Fruit fly (Drosophila melanogaster): ENCODE measurements around the gene LManI.

The LManI gene

dm6 chr2L:10413251-10414127, 43.6 kb downstream of the LManI start, which contains the start of the genes CG5355 and Klp31E (continued):
- peak; percentile 32; the same call in 1 of the 3 replicates for TF ChIP-seq gce (GFP tag; IDR thresholded peaks at IDR 0.05)
- no peak for TF ChIP-seq Optix (GFP tag; IDR thresholded peaks at IDR 0.05)
- peak; percentile 31 for TF ChIP-seq CG3163 (GFP tag; optimal IDR thresholded peaks at IDR 0.05)
- TF ChIP-seq Poxn (GFP tag; IDR thresholded peaks at IDR 0.05): no peak
- no peak for TF ChIP-seq CG31365 (tag; optimal IDR thresholded peaks at IDR 0.05)
- TF ChIP-seq Gsc (GFP tag; IDR thresholded peaks at IDR 0.05): no peak
- TF ChIP-seq CG15601 (tag; optimal IDR thresholded peaks at IDR 0.05): peak; percentile 73
- TF ChIP-seq CG12071 (GFP tag; optimal IDR thresholded peaks at IDR 0.05): no peak
- peak; percentile 14 for TF ChIP-seq CG8359 (GFP tag; optimal IDR thresholded peaks at IDR 0.05; ENCODE audit: borderline replicate concordance)
- no peak for TF ChIP-seq Eip74EF (GFP tag; optimal IDR thresholded peaks at IDR 0.05)
- no peak for TF ChIP-seq CG7372 (GFP tag; IDR thresholded peaks at IDR 0.05)
- TF ChIP-seq dan (GFP tag; IDR thresholded peaks at IDR 0.05): no peak
- no peak for TF ChIP-seq lab (GFP tag; optimal IDR thresholded peaks at IDR 0.05)
- TF ChIP-seq CG15696 (tag; optimal IDR thresholded peaks at IDR 0.05): peak; percentile 70
- TF ChIP-seq CG2875 (GFP tag; optimal IDR thresholded peaks at IDR 0.05): peak; percentile 12
- TF ChIP-seq Fer3 (tag; optimal IDR thresholded peaks at IDR 0.05): peak; percentile 49
- peak; percentile 72 for TF ChIP-seq Ets65A (GFP tag)
- no peak for TF ChIP-seq CG5953 (GFP tag; IDR thresholded peaks at IDR 0.05)
- TF ChIP-seq Trl (optimal IDR thresholded peaks at IDR 0.05): no peak
- no peak for TF ChIP-seq Trl (GFP tag; optimal IDR thresholded peaks at IDR 0.05)
- peak; percentile 81 for TF ChIP-seq CG13775 (GFP tag; optimal IDR thresholded peaks at IDR 0.05)
- no peak for TF ChIP-seq HLH3B (GFP tag; IDR thresholded peaks at IDR 0.05)
- no peak for TF ChIP-seq eyg (GFP tag; optimal IDR thresholded peaks at IDR 0.05)
- no peak for TF ChIP-seq ATbp (GFP tag; optimal IDR thresholded peaks at IDR 0.05)
- TF ChIP-seq CG4730 (GFP tag; IDR thresholded peaks at IDR 0.05): no peak
- TF ChIP-seq cad (GFP tag; optimal IDR thresholded peaks at IDR 0.05): no peak
- TF ChIP-seq Dip2 (GFP tag; IDR thresholded peaks at IDR 0.05): no peak
- peak; percentile 78 for TF ChIP-seq CG1603 (tag; optimal IDR thresholded peaks at IDR 0.05)
- peak; percentile 45 for TF ChIP-seq gcm (GFP tag; optimal IDR thresholded peaks at IDR 0.05)
- peak; percentile 10 for TF ChIP-seq CG3995 (GFP tag; optimal IDR thresholded peaks at IDR 0.05)
- TF ChIP-seq CG12155 (GFP tag; optimal IDR thresholded peaks at IDR 0.05): peak; percentile 41
- no peak for TF ChIP-seq CG12236 (GFP tag; optimal IDR thresholded peaks at IDR 0.05)
- no peak for TF ChIP-seq sqz (GFP tag; optimal IDR thresholded peaks at IDR 0.05)
- peak; percentile 29 for TF ChIP-seq CHES-1-like (GFP tag; optimal IDR thresholded peaks at IDR 0.05)
- TF ChIP-seq CG15073 (GFP tag; optimal IDR thresholded peaks at IDR 0.05): no peak
- TF ChIP-seq tin (GFP tag; optimal IDR thresholded peaks at IDR 0.05): peak; percentile 57
- TF ChIP-seq pan (optimal IDR thresholded peaks at IDR 0.05): no peak
- peak in 1 of 2 experiments; percentile 63 for TF ChIP-seq pan (GFP tag; optimal IDR thresholded peaks at IDR 0.05 in 1 of 2, IDR thresholded peaks at IDR 0.05 in 1 of 2)
- TF ChIP-seq CG9609 (GFP tag; optimal IDR thresholded peaks at IDR 0.05): peak; percentile 37
- no peak for TF ChIP-seq CG18764 (GFP tag; optimal IDR thresholded peaks at IDR 0.05)
- peak; percentile 71 for TF ChIP-seq Hr3 (GFP tag; optimal IDR thresholded peaks at IDR 0.05)
- peak; percentile 71 for TF ChIP-seq Usf (GFP tag; optimal IDR thresholded peaks at IDR 0.05)
- no peak for TF ChIP-seq fd102C (GFP tag; optimal IDR thresholded peaks at IDR 0.05)
- TF ChIP-seq stc (GFP tag; IDR thresholded peaks at IDR 0.05): 0 out of 2 replicates have a peak, but pooled peaks have one; percentile 26
- peak; percentile 54 for TF ChIP-seq HHEX (GFP tag; optimal IDR thresholded peaks at IDR 0.05)
- no peak for TF ChIP-seq sc (optimal IDR thresholded peaks at IDR 0.05)
- TF ChIP-seq sc (GFP tag; optimal IDR thresholded peaks at IDR 0.05): peak; percentile 67
- TF ChIP-seq dmrt99B (tag; optimal IDR thresholded peaks at IDR 0.05): no peak
- TF ChIP-seq chn (GFP tag; optimal IDR thresholded peaks at IDR 0.05): peak; percentile 41
- peak; percentile 57; the same call in 2 of the 3 replicates for TF ChIP-seq zfh1 (GFP tag; IDR thresholded peaks at IDR 0.05)

Data from whole organism, embryonic.